Worm (Caenorhabditis elegans) whole organism, young adult: ENCODE data around the gene elf-1.

Source experiments
- B0261.1 ChIP-seq: sonication (generic microtip); optimal IDR thresholded peaks from 2 replicates; lab custom pipeline; 2016; ENCODE audit warnings: mild to moderate bottlenecking, missing genetic modification characterization, moderate library complexity, missing compliant biosample characterization
- D2030.7 ChIP-seq: fragments of 200-800 bp; sonication (Bioruptor generic); IDR thresholded peaks from 2 replicates; pipeline ENCODE4 v1.3.6; 2022; ENCODE audit warnings: missing genetic modification reagents, missing genetic modification characterization, missing compliant biosample characterization
- F33H1.4 ChIP-seq: fragments of 200-800 bp; sonication (Bioruptor generic); IDR thresholded peaks from 2 replicates; pipeline ENCODE4 v1.3.6; 2022; ENCODE audit warnings: missing genetic modification reagents, missing genetic modification characterization, missing compliant biosample characterization
- F57A8.1 ChIP-seq: fragments of 200-800 bp; sonication (Bioruptor generic); optimal IDR thresholded peaks from 2 replicates; lab custom pipeline; 2018; ENCODE audit warnings: mild to moderate bottlenecking, missing genetic modification characterization, moderate library complexity, missing compliant biosample characterization
- T26A5.8 ChIP-seq: sonication (generic microtip); optimal IDR thresholded peaks from 2 replicates; lab custom pipeline; 2016; ENCODE audit warnings: missing genetic modification characterization, missing compliant biosample characterization
- Y53F4B.3 ChIP-seq: fragments of 200-800 bp; sonication (Bioruptor generic); IDR thresholded peaks from 2 replicates; pipeline ENCODE4 v1.3.6; 2022; ENCODE audit warnings: missing genetic modification reagents, missing genetic modification characterization, missing compliant biosample characterization
- Y67H2A.10 ChIP-seq: fragments of 200-800 bp; sonication (Bioruptor generic); conservative IDR thresholded peaks from 2 replicates; pipeline ENCODE4 v1.3.6; 2022; ENCODE audit warnings: missing genetic modification reagents, missing genetic modification characterization, missing compliant biosample characterization
- Y95B8A.8 ChIP-seq: fragments of 200-800 bp; sonication (Bioruptor generic); IDR thresholded peaks from 2 replicates; pipeline ENCODE4 v1.3.6; 2022; ENCODE audit warnings: missing genetic modification reagents, missing genetic modification characterization, missing compliant biosample characterization
- atf-7 ChIP-seq: sonication (generic microtip); optimal IDR thresholded peaks from 2 replicates; lab custom pipeline; 2017; ENCODE audit warnings: mild to moderate bottlenecking, missing genetic modification characterization, missing compliant biosample characterization
- ceh-27 ChIP-seq: fragments of 200-800 bp; sonication (Bioruptor generic); optimal IDR thresholded peaks from 2 replicates; lab custom pipeline; 2018; ENCODE audit warnings: mild to moderate bottlenecking, missing genetic modification characterization, moderate library complexity, missing compliant biosample characterization
- ceh-58 ChIP-seq: fragments of 200-800 bp; sonication (Bioruptor generic); IDR thresholded peaks from 2 replicates; pipeline ENCODE4 v1.3.6; 2022; ENCODE audit warnings: missing genetic modification characterization, missing compliant biosample characterization
- die-1 ChIP-seq: sonication (generic microtip); optimal IDR thresholded peaks from 2 replicates; lab custom pipeline; 2016; ENCODE audit warnings: missing genotype, mild to moderate bottlenecking, missing genetic modification characterization, missing compliant biosample characterization
- egrh-3 ChIP-seq: fragments of 200-800 bp; sonication (Bioruptor generic); IDR thresholded peaks from 2 replicates; pipeline ENCODE4 v1.3.6; 2022; ENCODE audit warnings: missing genetic modification reagents, missing genetic modification characterization, missing compliant biosample characterization
- ekl-4 ChIP-seq: fragments of 200-800 bp; sonication (Bioruptor generic); IDR thresholded peaks from 2 replicates; pipeline ENCODE4 v1.3.6; 2022; ENCODE audit warnings: missing genetic modification reagents, missing genetic modification characterization, missing compliant biosample characterization
- gei-17 ChIP-seq: fragments of 200-800 bp; sonication (Bioruptor generic); optimal IDR thresholded peaks from 2 replicates; lab custom pipeline; 2018; ENCODE audit warnings: mild to moderate bottlenecking, missing genetic modification characterization, missing compliant biosample characterization
- hsf-1 ChIP-seq: fragments of 200-800 bp; sonication (Bioruptor generic); IDR thresholded peaks from 2 replicates; pipeline ENCODE4 v1.3.6; 2022; ENCODE audit warnings: missing genetic modification reagents, missing genetic modification characterization, missing compliant biosample characterization
- lin-40 ChIP-seq: sonication (generic microtip); optimal IDR thresholded peaks from 2 replicates; lab custom pipeline; 2016; ENCODE audit warnings: missing genetic modification characterization, mild to moderate bottlenecking, missing compliant biosample characterization, missing genotype, missing genetic modification reagents
- lir-1 ChIP-seq: fragments of 200-800 bp; sonication (Bioruptor generic); conservative IDR thresholded peaks from 2 replicates; pipeline ENCODE4 v1.3.6; 2022; ENCODE audit warnings: missing genetic modification reagents, missing genetic modification characterization, missing compliant biosample characterization
- madf-10 ChIP-seq: sonication (generic microtip); optimal IDR thresholded peaks from 2 replicates; lab custom pipeline; 2016; ENCODE audit warnings: mild to moderate bottlenecking, missing genetic modification characterization, missing compliant biosample characterization
- madf-6 ChIP-seq: fragments of 200-800 bp; sonication (Bioruptor generic); IDR thresholded peaks from 2 replicates; pipeline ENCODE4 v1.3.6; 2022; ENCODE audit warnings: missing genetic modification reagents, missing genetic modification characterization, missing compliant biosample characterization
- madf-8 ChIP-seq: fragments of 200-800 bp; sonication (Bioruptor generic); conservative IDR thresholded peaks from 2 replicates; pipeline ENCODE4 v1.3.6; 2022; ENCODE audit warnings: missing genetic modification reagents, missing genetic modification characterization, missing compliant biosample characterization
- mel-28 ChIP-seq: sonication (generic microtip); optimal IDR thresholded peaks from 2 replicates; lab custom pipeline; 2016; ENCODE audit warnings: borderline replicate concordance, mild to moderate bottlenecking, missing genetic modification characterization, missing compliant biosample characterization
- mxl-1 ChIP-seq: sonication (generic microtip); optimal IDR thresholded peaks from 2 replicates; lab custom pipeline; 2016; ENCODE audit warnings: missing genetic modification characterization, missing compliant biosample characterization
- nhr-120 ChIP-seq: fragments of 200-800 bp; sonication (Bioruptor generic); IDR thresholded peaks from 2 replicates; pipeline ENCODE4 v1.3.6; 2022; ENCODE audit warnings: missing genetic modification characterization, missing compliant biosample characterization
- nhr-27 ChIP-seq: fragments of 200-800 bp; sonication (Bioruptor generic); optimal IDR thresholded peaks from 2 replicates; lab custom pipeline; 2018; ENCODE audit warnings: mild to moderate bottlenecking, missing genetic modification characterization, moderate library complexity, missing compliant biosample characterization
- rcor-1 ChIP-seq: fragments of 200-800 bp; sonication (Bioruptor generic); IDR thresholded peaks from 2 replicates; pipeline ENCODE4 v1.3.6; 2022; ENCODE audit warnings: missing genetic modification reagents, missing genetic modification characterization, missing compliant biosample characterization
- repo-1 ChIP-seq: sonication (generic microtip); optimal IDR thresholded peaks from 2 replicates; lab custom pipeline; 2017; ENCODE audit warnings: mild to moderate bottlenecking, missing genetic modification characterization, missing compliant biosample characterization
- rpc-1 ChIP-seq, 2 experiments: fragments of 150-350 bp in 1 of 2; sonication (generic microtip) in 1 of 2; optimal IDR thresholded peaks; 2 replicates each; lab custom pipeline; 2014 to 2018; ENCODE audit warnings: missing biosample characterization in 1 of 2, missing genetic modification characterization in 1 of 2, missing genetic modification reagents in 1 of 2, missing genotype in 1 of 2
- snpc-1.1 ChIP-seq: sonication (generic microtip); optimal IDR thresholded peaks from 2 replicates; lab custom pipeline; 2017; ENCODE audit warnings: missing genetic modification characterization, mild to moderate bottlenecking, missing compliant biosample characterization, antibody characterized with exemption, moderate library complexity, missing genotype, missing genetic modification reagents; ENCODE audit not compliant: insufficient read depth
- snpc-1.3 ChIP-seq: sonication (generic microtip); optimal IDR thresholded peaks from 2 replicates; lab custom pipeline; 2017; ENCODE audit warnings: missing genetic modification characterization, mild to moderate bottlenecking, missing compliant biosample characterization, antibody characterized with exemption, moderate library complexity, missing genotype, missing genetic modification reagents; ENCODE audit not compliant: insufficient read depth
- tbp1 ChIP-seq: fragments of 200-800 bp; sonication (Bioruptor generic); optimal IDR thresholded peaks from 2 replicates; lab custom pipeline; 2018; ENCODE audit warnings: mild to moderate bottlenecking, missing genetic modification characterization, missing compliant biosample characterization
- unc-62 ChIP-seq: fragments of 150-350 bp; optimal IDR thresholded peaks from 2 replicates; lab custom pipeline; 2014; ENCODE audit warnings: missing biosample characterization, missing genetic modification reagents, missing genetic modification characterization
- zfh-2 ChIP-seq: fragments of 200-800 bp; sonication (Bioruptor generic); conservative IDR thresholded peaks from 2 replicates; pipeline ENCODE4 v1.3.6; 2022; ENCODE audit warnings: missing genetic modification reagents, missing genetic modification characterization, missing compliant biosample characterization
- ztf-22 ChIP-seq: fragments of 200-800 bp; sonication (Bioruptor generic); optimal IDR thresholded peaks from 2 replicates; lab custom pipeline; 2018; ENCODE audit warnings: mild to moderate bottlenecking, missing genetic modification characterization, moderate library complexity, missing compliant biosample characterization
- ztf-26 ChIP-seq: sonication (generic microtip); optimal IDR thresholded peaks from 2 replicates; lab custom pipeline; 2017; ENCODE audit warnings: missing genetic modification characterization, missing compliant biosample characterization
- ztf-3 ChIP-seq: fragments of 200-800 bp; sonication (Bioruptor generic); optimal IDR thresholded peaks from 2 replicates; lab custom pipeline; 2018; ENCODE audit warnings: mild to moderate bottlenecking, missing genetic modification characterization, missing compliant biosample characterization

elf-1 gene

ce11 chrIII:728074-728473 is 39.1 kb downstream of the elf-1 start:
- TF ChIP-seq egrh-3 (GFP tag; lab: Robert Waterston, UW) (peak; percentile 33; the same call in 1 of the 2 replicates), Y53F4B.3 (no peak)

ce11 chrIII:728694-729093 is 39.7 kb downstream of the elf-1 start:
- TF ChIP-seq repo-1 (no peak), lin-40 (tag; lab: Kevin White, UChicago) (no peak), B0261.1 (tag; lab: Kevin White, UChicago) (no peak), Y95B8A.8 (no peak)

- TF ChIP-seq Y67H2A.10 (GFP tag; lab: Robert Waterston, UW) (no peak), ztf-3 (GFP tag; lab: Kevin White, UChicago) (no peak), ceh-58 (GFP tag; lab: Robert Waterston, UW) (no peak), lin-40 (tag; lab: Kevin White, UChicago) (no peak), die-1 (tag; lab: Kevin White, UChicago) (no peak), ekl-4 (GFP tag; lab: Robert Waterston, UW) (no peak), unc-62 (GFP tag; lab: Kevin White, UChicago) (no peak), lir-1 (no peak), snpc-1.3 (tag; lab: Kevin White, UChicago) (no peak), ztf-22 (GFP tag; lab: Kevin White, UChicago) (no peak), gei-17 (GFP tag; lab: Kevin White, UChicago) (no peak), nhr-27 (no peak), repo-1 (no peak), zfh-2 (GFP tag; lab: Robert Waterston, UW) (no peak), D2030.7 (GFP tag; lab: Robert Waterston, UW) (no peak), F33H1.4 (no peak), nhr-120 (no peak), snpc-1.1 (tag; lab: Kevin White, UChicago) (no peak), T26A5.8 (no peak)
Measured at ce11 chrIII:740382-740781, 51.4 kb downstream of the elf-1 start, which contains the start of gene idpp-1. idpp-1 (plus strand) TSS chrIII:740682.

- TF ChIP-seq mel-28 (tag; lab: Kevin White, UChicago) (no peak), Y67H2A.10 (GFP tag; lab: Robert Waterston, UW) (no peak), madf-8 (GFP tag; lab: Robert Waterston, UW) (no peak), egrh-3 (GFP tag; lab: Robert Waterston, UW) (no peak), ztf-26 (tag; lab: Kevin White, UChicago) (no peak), F57A8.1 (no peak), tbp1 (GFP tag; lab: Kevin White, UChicago) (no peak), ceh-27 (no peak), rcor-1 (GFP tag; lab: Robert Waterston, UW) (no peak), atf-7 (tag; lab: Kevin White, UChicago) (no peak), madf-10 (tag; lab: Kevin White, UChicago) (no peak), hsf-1 (GFP tag; lab: Robert Waterston, UW) (no peak), rpc-1 (optimal IDR thresholded peaks at IDR 0.05; lab: Kevin White, UChicago) (no peak), rpc-1 (tag; optimal IDR thresholded peaks at IDR 0.05; lab: Kevin White, UChicago) (no peak), mxl-1 (no peak), madf-6 (GFP tag; lab: Robert Waterston, UW) (no peak)
Measured at ce11 chrIII:744459-744858, 55.5 kb downstream of the elf-1 start.
